Fruit fly (Drosophila melanogaster): ENCODE data around the gene Alg13.

Gene Alg13

DNA sequence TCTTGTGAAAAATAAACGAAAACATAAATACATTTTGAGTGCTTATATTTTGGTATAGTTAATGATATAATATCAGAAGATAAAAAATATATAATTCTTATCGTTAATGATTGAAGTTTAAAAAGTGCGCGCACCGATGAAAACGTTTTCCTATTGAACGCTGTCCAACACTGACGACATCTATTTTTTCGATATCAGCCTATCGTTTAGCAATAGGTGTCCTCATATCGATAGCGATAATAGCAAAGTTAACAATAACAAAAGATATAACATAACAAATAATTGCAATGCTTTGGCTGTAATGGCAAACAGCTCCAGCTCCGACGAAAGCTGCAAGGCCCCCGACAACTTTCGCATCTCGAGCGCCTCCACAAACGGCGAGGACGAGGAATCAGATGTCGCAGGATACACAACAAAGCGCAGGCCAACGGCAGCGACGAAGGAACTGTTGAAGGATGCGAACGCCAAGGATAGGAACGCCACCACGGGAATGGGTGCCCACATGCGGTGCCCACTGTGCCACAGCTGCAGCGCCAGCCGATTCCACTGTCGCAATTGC lies 22.1 kb downstream of the Alg13 start, which contains the start of gene Atg14 (continued):
- TF ChIP-seq CG3281 (GFP tag; optimal IDR thresholded peaks at IDR 0.05) (peak; percentile 18), CG17186 (GFP tag; optimal IDR thresholded peaks at IDR 0.05) (peak; percentile 27), CG3847 (GFP tag; IDR thresholded peaks at IDR 0.05) (peak; percentile 30; the same call in 1 of the 2 replicates), inv (GFP tag; IDR thresholded peaks at IDR 0.05; ENCODE audit: partially characterized antibody) (peak; percentile 79), CG2712 (tag; optimal IDR thresholded peaks at IDR 0.05) (peak; percentile 44), al (GFP tag; IDR thresholded peaks at IDR 0.05) (no peak), CG43689 (GFP tag; IDR thresholded peaks at IDR 0.05) (no peak), nerfin-1 (tag; optimal IDR thresholded peaks at IDR 0.05) (peak; percentile 10), CG34224 (GFP tag; IDR thresholded peaks at IDR 0.05; ENCODE audit: partially characterized antibody) (peak; percentile 99), stwl (tag; optimal IDR thresholded peaks at IDR 0.05) (peak; percentile 75), Atf3 (GFP tag; optimal IDR thresholded peaks at IDR 0.05) (no peak), unc-4 (GFP tag; IDR thresholded peaks at IDR 0.05; ENCODE audit: partially characterized antibody) (peak; percentile 92), Dref (GFP tag; IDR thresholded peaks at IDR 0.05) (peak; percentile 93), CG34422 (GFP tag; IDR thresholded peaks at IDR 0.05) (no peak; the same call in 2 of the 3 replicates), CG3163 (GFP tag; optimal IDR thresholded peaks at IDR 0.05) (no peak), sug (tag; optimal IDR thresholded peaks at IDR 0.05) (peak; percentile 28), trem (tag; optimal IDR thresholded peaks at IDR 0.05) (peak; percentile 83), CG5180 (GFP tag; optimal IDR thresholded peaks at IDR 0.05) (no peak), CG2678 (tag; optimal IDR thresholded peaks at IDR 0.05) (peak; percentile 19), bcd (GFP tag; optimal IDR thresholded peaks at IDR 0.05) (no peak), Poxn (GFP tag; IDR thresholded peaks at IDR 0.05) (no peak), vvl (GFP tag; IDR thresholded peaks at IDR 0.05) (peak; percentile 43; the same call in 1 of the 2 replicates), Dp (GFP tag; optimal IDR thresholded peaks at IDR 0.05) (peak; percentile 97), Sry-δ (GFP tag; optimal IDR thresholded peaks at IDR 0.05) (peak; percentile 59), CG4707 (GFP tag; optimal IDR thresholded peaks at IDR 0.05) (peak; percentile 2), nerfin-2 (GFP tag; IDR thresholded peaks at IDR 0.05; ENCODE audit: partially characterized antibody) (peak; percentile 98), Sin3A (optimal IDR thresholded peaks at IDR 0.05) (peak; percentile 11), CG2120 (GFP tag; optimal IDR thresholded peaks at IDR 0.05) (peak; percentile 59), Med (GFP tag) (peak; percentile 87), Ada2b (GFP tag; IDR thresholded peaks at IDR 0.05) (no peak), gcm (GFP tag; optimal IDR thresholded peaks at IDR 0.05) (peak; percentile 4), zen2 (GFP tag; IDR thresholded peaks at IDR 0.05; ENCODE audit: partially characterized antibody) (peak; percentile 92), nmo (GFP tag; optimal IDR thresholded peaks at IDR 0.05) (peak; percentile 20), hb (GFP tag; IDR thresholded peaks at IDR 0.05; ENCODE audit: partially characterized antibody) (peak; percentile 95), CG2129 (GFP tag; IDR thresholded peaks at IDR 0.05; ENCODE audit: partially characterized antibody) (peak; percentile 55; the same call in 1 of the 2 replicates), phol (tag; optimal IDR thresholded peaks at IDR 0.05) (peak; percentile 41), CG9932 (GFP tag; IDR thresholded peaks at IDR 0.05) (peak; percentile 33; the same call in 1 of the 2 replicates), vfl (GFP tag; optimal IDR thresholded peaks at IDR 0.05) (peak; percentile 10), ato (GFP tag; IDR thresholded peaks at IDR 0.05; ENCODE audit: partially characterized antibody) (peak; percentile 92), Fer1 (GFP tag; optimal IDR thresholded peaks at IDR 0.05) (peak; percentile 37), CG10267 (tag; optimal IDR thresholded peaks at IDR 0.05) (peak; percentile 99), MBD-R2 (GFP tag; IDR thresholded peaks at IDR 0.05) (peak; percentile 58), knrl (GFP tag; IDR thresholded peaks at IDR 0.05; ENCODE audit: partially characterized antibody) (peak; percentile 81), CG7839 (tag; optimal IDR thresholded peaks at IDR 0.05) (peak; percentile 12), GATAe (GFP tag; conservative IDR thresholded peaks at IDR 0.05) (no peak), CG10431 (GFP tag; optimal IDR thresholded peaks at IDR 0.05) (no peak), CG17829 (tag; optimal IDR thresholded peaks at IDR 0.05) (peak; percentile 34), CG4617 (GFP tag; optimal IDR thresholded peaks at IDR 0.05; ENCODE audit: borderline replicate concordance) (peak; percentile 81), lilli (GFP tag; optimal IDR thresholded peaks at IDR 0.05) (peak; percentile 22)
